Worm (Caenorhabditis elegans): ENCODE measurements around the gene M05D6.8.

Gene M05D6.8

DNA sequence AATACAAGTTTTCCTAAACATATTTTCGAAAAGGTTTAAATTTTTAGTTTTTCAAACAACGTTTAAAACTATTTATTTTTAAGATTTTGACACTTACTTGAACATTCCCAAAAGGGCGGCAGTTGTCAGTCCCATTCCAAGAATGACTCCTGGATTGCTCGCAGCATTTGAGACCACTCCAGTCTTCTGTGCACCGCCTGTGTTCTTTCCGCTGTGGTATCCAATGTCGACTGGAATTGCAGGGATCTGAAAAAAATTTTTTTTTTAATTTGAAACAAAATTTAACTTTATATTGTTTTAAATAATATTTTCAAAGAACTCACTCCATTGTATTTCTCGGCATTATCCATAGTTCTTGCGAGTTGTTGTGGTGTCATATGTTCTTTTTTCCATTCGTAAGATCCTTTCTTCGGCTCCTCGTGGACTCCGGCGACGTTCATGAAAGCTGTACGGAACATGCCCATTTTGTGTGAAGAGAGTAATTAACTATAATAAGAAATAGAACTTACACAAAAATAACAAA is 10.8 kb upstream of the M05D6.8 start, which contains the start of gene M05D6.5 (continued):
- peak; percentile 14 for TF ChIP-seq ama-1 (optimal IDR thresholded peaks at IDR 0.05)
- TF ChIP-seq set-16 (GFP tag; IDR thresholded peaks at IDR 0.05), result no peak
- no peak for TF ChIP-seq Y75B8A.6 (GFP tag; IDR thresholded peaks at IDR 0.05)
- TF ChIP-seq nhr-11 (tag; optimal IDR thresholded peaks at IDR 0.05), result no peak
- no peak for TF ChIP-seq nhr-6 (tag; optimal IDR thresholded peaks at IDR 0.05)
- TF ChIP-seq sdz-12 (GFP tag; optimal IDR thresholded peaks at IDR 0.05), result no peak
- TF ChIP-seq daf-8 (GFP tag; IDR thresholded peaks at IDR 0.05), result no peak
- no peak for TF ChIP-seq php-3 (GFP tag; IDR thresholded peaks at IDR 0.05)

DNA sequence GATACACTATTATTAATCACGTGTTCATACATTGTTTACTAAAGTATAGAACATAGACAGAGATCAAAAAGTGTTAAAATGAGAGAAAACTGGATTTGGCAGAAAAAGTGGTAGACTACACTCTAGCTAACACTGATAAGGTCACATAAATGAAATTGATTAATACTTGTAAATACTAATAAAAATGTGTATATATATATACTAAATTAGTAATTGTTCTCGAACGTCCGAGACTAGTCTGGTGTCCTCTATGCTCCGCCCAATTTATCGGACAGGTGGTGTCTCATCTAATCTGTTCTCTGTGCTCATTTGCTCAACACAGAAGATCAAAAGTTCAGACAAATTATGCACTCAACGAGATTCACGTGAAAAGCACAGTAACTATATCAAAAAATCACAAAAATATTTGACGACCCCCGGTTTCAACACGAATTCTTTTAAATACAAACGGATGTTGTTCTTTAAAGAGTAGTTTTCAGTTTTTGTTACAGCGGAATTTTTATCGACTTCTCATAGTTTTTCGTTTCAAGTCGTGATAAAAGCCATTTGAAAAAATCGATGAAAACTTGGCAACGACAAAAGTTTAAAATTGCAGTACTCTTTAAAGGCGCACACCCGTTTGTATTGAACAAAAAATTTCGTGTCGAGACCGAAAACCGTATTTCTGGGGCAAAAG is 10.1 kb upstream of the M05D6.8 start:
- TF ChIP-seq rbr-2 (tag; optimal IDR thresholded peaks at IDR 0.05) (no peak), mxl-2 (GFP tag; conservative IDR thresholded peaks at IDR 0.05) (peak; percentile 83), php-3 (GFP tag; IDR thresholded peaks at IDR 0.05) (peak; percentile 47), pha-4 (GFP tag; IDR thresholded peaks at IDR 0.05) (peak; percentile 27; the same call in 1 of the 2 replicates), pha-4 (tag; optimal IDR thresholded peaks at IDR 0.05) (no peak), nhr-77 (tag; optimal IDR thresholded peaks at IDR 0.05) (peak; percentile 39), nhr-48 (tag; optimal IDR thresholded peaks at IDR 0.05) (peak; percentile 56), Y48G9A.11 (GFP tag; IDR thresholded peaks at IDR 0.05) (no peak), lin-15B (tag; optimal IDR thresholded peaks at IDR 0.05) (no peak), T20F7.1 (GFP tag; optimal IDR thresholded peaks at IDR 0.05) (peak; percentile 42), mes-2 (tag; optimal IDR thresholded peaks at IDR 0.05; ENCODE audit: poor library complexity, severe bottlenecking) (no peak), hlh-30 (tag; optimal IDR thresholded peaks at IDR 0.05; ENCODE audit: insufficient read depth) (peak; percentile 40), lin-1 (GFP tag; IDR thresholded peaks at IDR 0.05) (0 out of 2 replicates have a peak, but pooled peaks have one; percentile 8), Y105C5A.15 (GFP tag; IDR thresholded peaks at IDR 0.05) (0 out of 2 replicates have a peak, but pooled peaks have one; percentile 48), mdl-1 (tag; optimal IDR thresholded peaks at IDR 0.05) (peak in 1 of 2 experiments; percentile 17), nhr-28 (tag; optimal IDR thresholded peaks at IDR 0.05) (peak; percentile 24), zip-2 (tag; optimal IDR thresholded peaks at IDR 0.05) (no peak), lin-38 (GFP tag; IDR thresholded peaks at IDR 0.05) (0 out of 2 replicates have a peak, but pooled peaks have one; percentile 27), duxl-1 (tag; optimal IDR thresholded peaks at IDR 0.05; ENCODE audit: poor library complexity) (no peak), nhr-102 (tag; optimal IDR thresholded peaks at IDR 0.05) (peak; percentile 40), ceh-62 (tag; optimal IDR thresholded peaks at IDR 0.05) (no peak), daf-16 (GFP tag; optimal IDR thresholded peaks at IDR 0.05) (peak in 1 of 2 experiments; percentile 87), daf-16 (tag; optimal IDR thresholded peaks at IDR 0.05) (peak; percentile 70), Y75B8A.6 (GFP tag; IDR thresholded peaks at IDR 0.05) (0 out of 2 replicates have a peak, but pooled peaks have one; percentile 41), aha-1 (tag) (peak; percentile 98), hif-1 (tag; optimal IDR thresholded peaks at IDR 0.05) (peak in 1 of 2 experiments; percentile 75), skn-1 (tag; optimal IDR thresholded peaks at IDR 0.05) (no peak), T26A8.4 (GFP tag; IDR thresholded peaks at IDR 0.05) (peak; percentile 37), dmd-6 (GFP tag; IDR thresholded peaks at IDR 0.05) (peak; percentile 72), attf-4 (tag; optimal IDR thresholded peaks at IDR 0.05) (no peak), dve-1 (tag; optimal IDR thresholded peaks at IDR 0.05; ENCODE audit: insufficient read depth) (peak; percentile 11), mep-1 (tag; optimal IDR thresholded peaks at IDR 0.05) (peak; percentile 37), D1046.2 (GFP tag; IDR thresholded peaks at IDR 0.05) (no peak), hlh-11 (tag; optimal IDR thresholded peaks at IDR 0.05) (peak; percentile 60), zip-11 (GFP tag; IDR thresholded peaks at IDR 0.05) (0 out of 2 replicates have a peak, but pooled peaks have one; percentile 14), arid-1 (GFP tag; conservative IDR thresholded peaks at IDR 0.05) (no peak), snpc-1.2 (GFP tag; IDR thresholded peaks at IDR 0.05) (peak; percentile 15; the same call in 1 of the 2 replicates), lsy-2 (tag; optimal IDR thresholded peaks at IDR 0.05) (peak in 1 of 2 experiments; percentile 52), unc-62 (GFP tag; optimal IDR thresholded peaks at IDR 0.05 in 1 of 2) (peak in 1 of 2 experiments; percentile 5), unc-62 (tag; optimal IDR thresholded peaks at IDR 0.05) (no peak), tra-1 (GFP tag; IDR thresholded peaks at IDR 0.05) (0 out of 2 replicates have a peak, but pooled peaks have one; percentile 23), zag-1 (tag; optimal IDR thresholded peaks at IDR 0.05) (no peak)

Data from whole organism, L4 larva.